Worm (Caenorhabditis elegans): ENCODE data around the gene F49H12.4.

F49H12.4 gene

ce11 chrX:2078822-2079221 lies 814 bp upstream of the F49H12.4 start:
- no peak for TF ChIP-seq rnt-1 (tag; optimal IDR thresholded peaks at IDR 0.05)
- no peak for TF ChIP-seq aha-1 (tag; optimal IDR thresholded peaks at IDR 0.05)
- TF ChIP-seq nhr-47 (tag; optimal IDR thresholded peaks at IDR 0.05), result peak; percentile 51
- no peak for TF ChIP-seq dpl-1 (GFP tag; optimal IDR thresholded peaks at IDR 0.05)
- TF ChIP-seq egl-27 (tag; optimal IDR thresholded peaks at IDR 0.05), result no peak
- TF ChIP-seq ama-1 (optimal IDR thresholded peaks at IDR 0.05), result no peak
- no peak for TF ChIP-seq xbp-1 (tag; optimal IDR thresholded peaks at IDR 0.05)
- peak; percentile 19 for TF ChIP-seq nhr-11 (tag; optimal IDR thresholded peaks at IDR 0.05)
- TF ChIP-seq F16B12.6 (tag; optimal IDR thresholded peaks at IDR 0.05), result no peak
- TF ChIP-seq unc-62 (GFP tag; optimal IDR thresholded peaks at IDR 0.05), result no peak
- no peak for TF ChIP-seq ets-5 (GFP tag; IDR thresholded peaks at IDR 0.05)
- no peak for TF ChIP-seq skn-1 (tag; optimal IDR thresholded peaks at IDR 0.05)
- TF ChIP-seq hlh-17 (GFP tag; optimal IDR thresholded peaks at IDR 0.05; ENCODE audit: borderline replicate concordance), result no peak
- TF ChIP-seq ceh-90 (tag; optimal IDR thresholded peaks at IDR 0.05), result no peak
- peak; percentile 84 for TF ChIP-seq dsc-1 (tag; optimal IDR thresholded peaks at IDR 0.05)
- TF ChIP-seq ceh-8 (GFP tag; optimal IDR thresholded peaks at IDR 0.05), result no peak
- no peak for TF ChIP-seq irx-1 (tag; optimal IDR thresholded peaks at IDR 0.05)
- no peak for TF ChIP-seq zip-4 (GFP tag; optimal IDR thresholded peaks at IDR 0.05)
- no peak for TF ChIP-seq lin-35 (GFP tag; optimal IDR thresholded peaks at IDR 0.05)
- TF ChIP-seq ceh-88 (GFP tag; IDR thresholded peaks at IDR 0.05), result no peak
- TF ChIP-seq swsn-7 (tag; optimal IDR thresholded peaks at IDR 0.05), result no peak
- no peak for TF ChIP-seq fkh-4 (tag; optimal IDR thresholded peaks at IDR 0.05; ENCODE audit: borderline replicate concordance)
- no peak for TF ChIP-seq pqm-1 (tag; optimal IDR thresholded peaks at IDR 0.05)
- no peak for TF ChIP-seq mef-2 (tag; optimal IDR thresholded peaks at IDR 0.05)
- TF ChIP-seq nhr-71 (tag; optimal IDR thresholded peaks at IDR 0.05), result peak; percentile 39
- no peak for TF ChIP-seq nhr-84 (tag; optimal IDR thresholded peaks at IDR 0.05)
- peak; percentile 8 for TF ChIP-seq pax-3 (tag; optimal IDR thresholded peaks at IDR 0.05)
- no peak for TF ChIP-seq nhr-19 (GFP tag; conservative IDR thresholded peaks at IDR 0.05)
- TF ChIP-seq ceh-82 (tag; optimal IDR thresholded peaks at IDR 0.05), result no peak
- no peak for TF ChIP-seq nhr-85 (tag)
- TF ChIP-seq egl-13 (tag; optimal IDR thresholded peaks at IDR 0.05), result peak; percentile 55
- peak; percentile 74 for TF ChIP-seq fkh-8 (tag; optimal IDR thresholded peaks at IDR 0.05)

- TF ChIP-seq dsc-1 (tag; optimal IDR thresholded peaks at IDR 0.05), result peak; percentile 39
- TF ChIP-seq nhr-19 (GFP tag; conservative IDR thresholded peaks at IDR 0.05), result no peak
- TF ChIP-seq fkh-8 (tag; optimal IDR thresholded peaks at IDR 0.05), result peak; percentile 67
- no peak for TF ChIP-seq jun-1 (tag; optimal IDR thresholded peaks at IDR 0.05)
- TF ChIP-seq nhr-90 (tag; optimal IDR thresholded peaks at IDR 0.05; ENCODE audit: poor library complexity), result no peak
- peak; percentile 43 for TF ChIP-seq lin-14 (GFP tag; optimal IDR thresholded peaks at IDR 0.05)
- TF ChIP-seq zip-4 (GFP tag; optimal IDR thresholded peaks at IDR 0.05), result no peak
- TF ChIP-seq nhr-71 (tag; optimal IDR thresholded peaks at IDR 0.05), result peak; percentile 45
- TF ChIP-seq nhr-77 (tag; optimal IDR thresholded peaks at IDR 0.05), result no peak
- no peak for TF ChIP-seq lin-39 (tag; optimal IDR thresholded peaks at IDR 0.05)
- TF ChIP-seq egl-13 (tag; optimal IDR thresholded peaks at IDR 0.05), result no peak
- no peak for TF ChIP-seq lsy-2 (tag; optimal IDR thresholded peaks at IDR 0.05)
- TF ChIP-seq xbp-1 (tag; optimal IDR thresholded peaks at IDR 0.05), result no peak
- TF ChIP-seq blmp-1 (tag; optimal IDR thresholded peaks at IDR 0.05), result no peak
- peak; percentile 28 for TF ChIP-seq nhr-47 (tag; optimal IDR thresholded peaks at IDR 0.05)
- TF ChIP-seq snu-23 (GFP tag; optimal IDR thresholded peaks at IDR 0.05), result no peak
- peak; percentile 49 for TF ChIP-seq unc-86 (tag; optimal IDR thresholded peaks at IDR 0.05)
- no peak for TF ChIP-seq ama-1 (optimal IDR thresholded peaks at IDR 0.05)
Observed at ce11 chrX:2084019-2084418, 4.4 kb downstream of the F49H12.4 start, which contains the start of gene F49H12.3. Gene F49H12.3, plus strand, starts transcription at chrX:2084375.

All from whole organism, L1 larva.